Worm (Caenorhabditis elegans): ENCODE data around the gene T13C2.2.

T13C2.2 gene

DNA sequence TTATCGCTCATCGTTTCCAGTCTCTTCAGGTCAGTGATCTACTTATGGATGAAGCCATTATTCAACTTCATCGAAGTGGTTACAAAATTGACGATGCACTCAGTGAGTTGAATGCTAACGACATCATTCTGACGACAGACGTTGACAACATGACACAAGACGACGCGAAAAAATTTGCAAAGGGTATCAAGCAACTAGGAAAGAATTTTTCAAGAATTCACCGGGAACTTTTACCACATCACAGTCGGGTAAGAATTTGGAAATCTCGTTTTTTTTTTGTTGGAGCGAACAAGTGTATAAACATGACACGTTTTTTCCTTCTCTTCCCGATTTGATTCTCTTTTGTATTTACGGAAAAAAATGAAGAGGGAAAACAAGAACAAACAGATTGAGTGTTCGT, 48.7 kb downstream of the T13C2.2 start:
- TF ChIP-seq ces-1 (GFP tag; optimal IDR thresholded peaks at IDR 0.05) (peak; percentile 24), hlh-1 (tag; optimal IDR thresholded peaks at IDR 0.05) (no peak)

DNA sequence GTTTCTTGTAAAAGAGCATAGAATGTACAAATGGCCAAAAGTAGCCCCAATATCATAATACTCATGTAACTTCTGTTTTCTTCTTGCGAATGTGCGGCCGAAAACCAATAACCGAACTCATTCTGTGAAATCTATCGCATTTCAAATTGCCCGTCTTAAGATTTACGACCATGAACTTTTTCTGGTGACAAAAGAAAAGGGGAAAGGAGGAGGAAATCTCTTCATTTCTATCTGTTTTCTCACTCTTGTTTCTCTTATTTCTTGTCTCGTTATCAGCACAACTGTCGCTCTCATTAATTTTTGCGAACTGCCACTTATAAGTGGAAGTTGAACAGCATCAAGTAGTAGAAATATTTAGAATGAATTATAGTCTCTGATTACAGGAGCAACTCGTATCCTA, 49.1 kb downstream of the T13C2.2 start:
- TF ChIP-seq ztf-11 (tag; optimal IDR thresholded peaks at IDR 0.05) = no peak
- no peak for TF ChIP-seq lin-32 (GFP tag; optimal IDR thresholded peaks at IDR 0.05)
- TF ChIP-seq M03D4.4 (tag; optimal IDR thresholded peaks at IDR 0.05) = no peak
- TF ChIP-seq unc-120 (tag; optimal IDR thresholded peaks at IDR 0.05; ENCODE audit: poor library complexity, severe bottlenecking) = peak; percentile 72
- no peak for TF ChIP-seq lsy-2 (tag; optimal IDR thresholded peaks at IDR 0.05)
- no peak for TF ChIP-seq nhr-237 (tag; optimal IDR thresholded peaks at IDR 0.05)
- peak; percentile 30 for TF ChIP-seq sptf-1 (tag; optimal IDR thresholded peaks at IDR 0.05)
- TF ChIP-seq pha-4 (tag; optimal IDR thresholded peaks at IDR 0.05) = no peak
- no peak for TF ChIP-seq nhr-28 (tag; optimal IDR thresholded peaks at IDR 0.05)
- no peak for TF ChIP-seq flh-1 (GFP tag; optimal IDR thresholded peaks at IDR 0.05)
- no peak for TF ChIP-seq elt-3 (tag; optimal IDR thresholded peaks at IDR 0.05)
- no peak for TF ChIP-seq ces-1 (GFP tag; optimal IDR thresholded peaks at IDR 0.05)
- TF ChIP-seq unc-39 (tag; optimal IDR thresholded peaks at IDR 0.05) = no peak
- TF ChIP-seq ceh-39 (tag; optimal IDR thresholded peaks at IDR 0.05) = no peak
- no peak for TF ChIP-seq drap-1 (GFP tag; optimal IDR thresholded peaks at IDR 0.05)
- TF ChIP-seq nhr-76 (tag; optimal IDR thresholded peaks at IDR 0.05) = no peak
- TF ChIP-seq snpc-4 (tag; optimal IDR thresholded peaks at IDR 0.05) = no peak
- TF ChIP-seq lin-13 (tag; optimal IDR thresholded peaks at IDR 0.05) = no peak
- no peak for TF ChIP-seq mep-1 (tag; optimal IDR thresholded peaks at IDR 0.05)
- no peak for TF ChIP-seq blmp-1 (tag; optimal IDR thresholded peaks at IDR 0.05)
- peak; percentile 44 for TF ChIP-seq mab-5 (tag; optimal IDR thresholded peaks at IDR 0.05)
- TF ChIP-seq nhr-12 (tag; optimal IDR thresholded peaks at IDR 0.05) = no peak
- TF ChIP-seq ham-2 (GFP tag; optimal IDR thresholded peaks at IDR 0.05) = no peak
- no peak for TF ChIP-seq ceh-43 (GFP tag; optimal IDR thresholded peaks at IDR 0.05)
- TF ChIP-seq ceh-83 (GFP tag; optimal IDR thresholded peaks at IDR 0.05) = no peak
- no peak for TF ChIP-seq sem-2 (GFP tag; optimal IDR thresholded peaks at IDR 0.05)
- TF ChIP-seq nhr-2 (tag; optimal IDR thresholded peaks at IDR 0.05) = no peak
- TF ChIP-seq bed-3 (GFP tag; optimal IDR thresholded peaks at IDR 0.05) = no peak
- no peak for TF ChIP-seq tbx-8 (GFP tag; optimal IDR thresholded peaks at IDR 0.05)
- peak; percentile 81 for TF ChIP-seq hlh-1 (tag; optimal IDR thresholded peaks at IDR 0.05)
- peak; percentile 79 for TF ChIP-seq unc-62 (GFP tag; optimal IDR thresholded peaks at IDR 0.05)

DNA sequence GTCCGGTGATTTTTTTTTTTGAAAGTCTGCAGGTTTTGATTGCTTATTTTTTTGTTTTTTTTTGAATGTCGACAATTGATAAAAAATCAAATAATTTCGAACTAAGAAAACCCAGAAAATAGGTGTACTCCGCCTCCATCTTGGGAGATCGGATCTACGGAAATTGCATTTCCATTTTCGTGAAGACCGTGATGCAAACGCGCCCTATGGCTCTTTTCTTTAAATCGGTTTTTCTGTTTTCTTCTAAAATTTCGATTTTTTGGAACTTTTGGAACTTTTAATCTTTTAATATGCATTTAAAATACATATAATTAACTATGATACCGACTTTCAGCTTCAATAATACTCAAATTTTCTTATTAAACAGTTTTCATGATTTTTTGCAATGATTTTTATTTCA, 50.0 kb downstream of the T13C2.2 start:
- no peak for TF ChIP-seq cnd-1 (tag; optimal IDR thresholded peaks at IDR 0.05)
- no peak for TF ChIP-seq mls-2 (tag; optimal IDR thresholded peaks at IDR 0.05)
- no peak for TF ChIP-seq flh-1 (GFP tag; optimal IDR thresholded peaks at IDR 0.05)
- TF ChIP-seq sptf-1 (tag; optimal IDR thresholded peaks at IDR 0.05) = no peak
- TF ChIP-seq bed-3 (GFP tag; optimal IDR thresholded peaks at IDR 0.05) = no peak
- TF ChIP-seq drap-1 (GFP tag; optimal IDR thresholded peaks at IDR 0.05) = no peak
- TF ChIP-seq elt-3 (tag; optimal IDR thresholded peaks at IDR 0.05) = no peak
- no peak for TF ChIP-seq lsy-2 (tag; optimal IDR thresholded peaks at IDR 0.05)
- TF ChIP-seq sem-2 (GFP tag; optimal IDR thresholded peaks at IDR 0.05) = no peak
- no peak for TF ChIP-seq pha-4 (tag; optimal IDR thresholded peaks at IDR 0.05)
- TF ChIP-seq ceh-83 (GFP tag; optimal IDR thresholded peaks at IDR 0.05) = no peak
- no peak for TF ChIP-seq hlh-1 (tag; optimal IDR thresholded peaks at IDR 0.05)

DNA sequence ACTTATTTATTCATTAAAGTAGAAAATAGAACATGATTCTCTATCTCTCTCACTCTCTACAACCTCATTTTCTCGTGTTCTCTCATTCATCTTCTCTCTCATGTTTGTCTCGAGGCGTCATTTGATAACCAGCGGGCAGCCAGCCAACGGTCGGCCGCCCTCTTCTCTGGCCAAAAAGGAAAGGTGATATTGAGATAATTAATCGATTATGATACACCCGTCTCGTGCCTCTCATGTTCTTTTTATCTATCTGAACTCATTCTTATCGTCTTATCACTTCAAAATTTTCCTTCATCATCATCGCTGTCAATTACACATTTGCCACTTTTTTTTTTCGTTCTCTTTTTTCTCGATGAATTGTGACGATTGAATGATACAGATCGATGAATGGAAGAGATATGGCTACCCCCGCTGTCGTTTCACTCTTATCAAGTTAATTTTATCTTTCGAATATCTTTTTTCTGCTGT, 50.7 kb downstream of the T13C2.2 start:
- TF ChIP-seq M03D4.4 (tag; optimal IDR thresholded peaks at IDR 0.05) (no peak), drap-1 (GFP tag; optimal IDR thresholded peaks at IDR 0.05) (no peak), snpc-4 (tag; optimal IDR thresholded peaks at IDR 0.05) (no peak), ceh-83 (GFP tag; optimal IDR thresholded peaks at IDR 0.05) (no peak), elt-3 (tag; optimal IDR thresholded peaks at IDR 0.05) (peak; percentile 81), ztf-11 (tag; optimal IDR thresholded peaks at IDR 0.05) (no peak), nhr-76 (tag; optimal IDR thresholded peaks at IDR 0.05) (no peak), lin-32 (GFP tag; optimal IDR thresholded peaks at IDR 0.05) (no peak), unc-120 (tag; optimal IDR thresholded peaks at IDR 0.05; ENCODE audit: poor library complexity, severe bottlenecking) (peak; percentile 79), ham-2 (GFP tag; optimal IDR thresholded peaks at IDR 0.05) (no peak), nhr-2 (tag; optimal IDR thresholded peaks at IDR 0.05) (no peak), ces-1 (GFP tag; optimal IDR thresholded peaks at IDR 0.05) (peak; percentile 38), unc-62 (GFP tag; optimal IDR thresholded peaks at IDR 0.05) (peak; percentile 39), mab-5 (tag; optimal IDR thresholded peaks at IDR 0.05) (no peak), lin-13 (tag; optimal IDR thresholded peaks at IDR 0.05) (no peak), ceh-39 (tag; optimal IDR thresholded peaks at IDR 0.05) (no peak), sptf-1 (tag; optimal IDR thresholded peaks at IDR 0.05) (no peak), nhr-28 (tag; optimal IDR thresholded peaks at IDR 0.05) (no peak), elt-1 (tag; optimal IDR thresholded peaks at IDR 0.05; ENCODE audit: borderline replicate concordance, insufficient read depth) (peak; percentile 94), zip-8 (tag; optimal IDR thresholded peaks at IDR 0.05) (no peak)

Measured in whole organism, mixed stage, embryonic.